Worm (Caenorhabditis elegans): ENCODE results near the gene glr-8.
A peak's percentile ranks its signal among the peaks of the same experiment; 100 is the strongest.

The glr-8 gene

DNA sequence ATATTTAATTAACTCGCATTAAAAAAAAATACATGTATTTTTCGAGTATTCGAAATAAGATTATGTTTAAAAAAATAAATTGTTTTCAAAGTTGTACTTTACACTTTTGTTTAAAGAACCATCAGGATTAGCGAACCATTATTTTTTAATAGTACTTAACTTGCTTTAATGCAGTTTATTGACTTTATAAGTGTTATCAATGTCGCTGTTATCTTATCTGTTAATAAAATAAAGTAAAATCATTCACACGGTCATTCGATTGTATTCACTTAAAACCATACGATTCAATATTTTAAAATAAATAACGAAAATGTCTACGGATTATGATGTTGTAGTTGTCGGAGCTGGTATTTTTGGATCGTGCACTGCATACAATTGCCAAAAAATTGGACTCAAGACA is 29.2 kb upstream of the glr-8 start, which contains the start of gene C15B12.1 (continued):
- TF ChIP-seq F10E7.11 (tag; optimal IDR thresholded peaks at IDR 0.05) (no peak), ztf-6 (GFP tag; IDR thresholded peaks at IDR 0.05) (no peak), lsy-27 (tag; optimal IDR thresholded peaks at IDR 0.05; ENCODE audit: borderline replicate concordance, insufficient read depth) (no peak)

DNA sequence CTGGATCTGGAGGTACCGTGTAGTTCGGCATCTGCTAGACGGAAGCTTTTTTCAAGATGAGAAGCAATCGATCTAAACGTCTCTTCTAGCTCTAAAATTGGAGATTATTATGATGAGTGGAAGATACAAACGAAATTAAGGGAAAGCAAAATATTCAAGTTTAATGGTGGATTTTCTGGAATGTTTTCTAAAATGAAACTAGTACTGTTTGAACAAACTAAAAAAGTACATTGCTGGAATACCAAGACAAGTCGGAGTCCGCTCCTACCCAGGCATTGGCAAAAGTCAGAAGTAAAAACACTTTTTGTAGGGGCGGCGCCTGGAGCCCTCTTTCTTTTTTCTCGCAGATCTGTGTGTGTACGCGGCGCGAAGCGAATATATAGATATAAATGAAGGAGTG is 21.0 kb upstream of the glr-8 start, which contains the start of gene gar-1:
Gene gar-1, minus strand, starts transcription at position 101 of the 400 bp plus-strand sequence.
- no peak for TF ChIP-seq nfyb-1 (GFP tag; IDR thresholded peaks at IDR 0.05)
- TF ChIP-seq Y56A3A.18 (GFP tag; IDR thresholded peaks at IDR 0.05), result no peak
- TF ChIP-seq attf-6 (GFP tag; IDR thresholded peaks at IDR 0.05), result no peak
- TF ChIP-seq unc-130 (GFP tag; optimal IDR thresholded peaks at IDR 0.05), result no peak

DNA sequence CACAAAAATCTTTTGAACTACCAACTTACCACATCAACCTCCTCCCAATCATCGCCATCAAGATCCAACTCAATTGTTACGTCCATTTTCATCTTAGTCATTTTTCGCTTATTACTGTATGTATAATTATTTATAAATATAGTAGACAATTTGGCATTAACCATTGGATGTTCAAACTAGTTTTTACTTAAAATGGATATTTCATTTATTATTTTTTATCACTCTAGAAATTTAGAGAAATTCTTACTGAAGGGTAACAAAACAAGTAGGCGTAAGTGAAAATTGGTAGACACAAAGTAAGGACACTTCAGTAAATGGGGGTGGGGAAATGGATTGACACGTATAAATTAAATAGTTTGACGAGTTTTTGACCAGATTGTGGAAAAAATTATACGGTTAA is 6.0 kb upstream of the glr-8 start, which contains the start of gene actl-1:
Gene actl-1, minus strand, starts transcription at position 101 of the 400 bp plus-strand sequence.
- no peak for TF ChIP-seq nfya-2 (GFP tag; IDR thresholded peaks at IDR 0.05)
- no peak for TF ChIP-seq egrh-3 (GFP tag; IDR thresholded peaks at IDR 0.05)
- no peak for TF ChIP-seq zfh-2 (GFP tag; conservative IDR thresholded peaks at IDR 0.05)
- no peak for TF ChIP-seq T07F8.4 (tag; optimal IDR thresholded peaks at IDR 0.05)
- TF ChIP-seq tbx-9 (tag; optimal IDR thresholded peaks at IDR 0.05; ENCODE audit: borderline replicate concordance), result no peak
- no peak for TF ChIP-seq nfya-1 (tag; optimal IDR thresholded peaks at IDR 0.05; ENCODE audit: borderline replicate concordance, insufficient read depth)
- no peak for TF ChIP-seq snpc-1.3 (tag; optimal IDR thresholded peaks at IDR 0.05; ENCODE audit: insufficient read depth)
- TF ChIP-seq bed-2 (GFP tag; IDR thresholded peaks at IDR 0.05), result no peak
- TF ChIP-seq mes-4 (tag; optimal IDR thresholded peaks at IDR 0.05), result no peak
- no peak for TF ChIP-seq egl-44 (GFP tag; IDR thresholded peaks at IDR 0.05)
- TF ChIP-seq ztf-22 (GFP tag; optimal IDR thresholded peaks at IDR 0.05), result no peak
- TF ChIP-seq aptf-3 (GFP tag; IDR thresholded peaks at IDR 0.05), result no peak
- TF ChIP-seq lin-54 (GFP tag; optimal IDR thresholded peaks at IDR 0.05), result no peak
- no peak for TF ChIP-seq egl-18 (GFP tag; IDR thresholded peaks at IDR 0.05)

DNA sequence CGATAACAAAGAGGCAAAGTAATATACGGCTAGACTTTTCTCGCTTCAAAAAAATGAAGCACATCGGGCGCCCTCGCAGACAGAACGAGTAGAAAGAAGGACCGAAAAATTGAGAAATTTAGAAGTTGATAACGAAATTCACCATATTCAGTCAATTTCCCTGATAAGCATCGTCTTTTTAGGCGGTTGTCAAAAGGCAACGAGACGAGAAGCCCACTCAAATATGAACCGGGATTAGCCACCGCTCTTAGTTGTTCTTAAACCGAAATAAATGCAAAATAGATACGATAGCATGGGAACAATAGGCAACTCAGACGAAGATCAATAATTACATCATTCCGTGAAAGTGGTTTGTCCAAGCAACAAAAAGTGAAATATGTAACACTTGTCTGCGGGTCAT is 2.6 kb upstream of the glr-8 start:
- no peak for TF ChIP-seq madf-10 (tag; optimal IDR thresholded peaks at IDR 0.05)
- TF ChIP-seq Y95B8A.8 (GFP tag; IDR thresholded peaks at IDR 0.05), result no peak
- no peak for TF ChIP-seq hlh-26 (GFP tag; conservative IDR thresholded peaks at IDR 0.05)
- TF ChIP-seq nhr-80 (tag; optimal IDR thresholded peaks at IDR 0.05), result peak; percentile 56

DNA sequence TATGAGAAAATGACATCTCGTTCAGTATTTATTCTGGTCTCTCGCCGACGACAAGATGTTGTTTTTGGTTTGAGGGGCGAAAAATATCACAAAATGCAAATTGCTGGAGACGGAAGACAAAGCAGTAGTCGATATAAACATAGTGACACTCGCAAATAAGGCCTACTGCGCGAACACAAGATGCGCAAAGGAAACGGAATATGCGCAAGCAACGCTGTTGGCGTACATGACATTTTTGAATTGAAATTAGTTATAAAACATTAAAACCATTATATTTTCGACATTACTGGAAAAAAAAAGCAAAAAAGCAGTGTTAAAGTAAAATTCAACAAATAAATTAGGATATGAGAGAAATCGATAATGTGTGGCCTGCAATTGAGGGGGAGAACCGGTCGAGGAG is 772 bp upstream of the glr-8 start, which contains the start of gene cdf-1:
Gene cdf-1, minus strand, starts transcription at position 136 of the 400 bp plus-strand sequence.
- TF ChIP-seq nhr-27 (tag; optimal IDR thresholded peaks at IDR 0.05) (no peak), zim-3 (tag; optimal IDR thresholded peaks at IDR 0.05) (no peak), ztf-18 (tag; optimal IDR thresholded peaks at IDR 0.05) (peak; percentile 80), Y67H2A.10 (GFP tag; conservative IDR thresholded peaks at IDR 0.05) (no peak), sptf-2 (GFP tag; optimal IDR thresholded peaks at IDR 0.05) (no peak), zfh-2 (GFP tag; conservative IDR thresholded peaks at IDR 0.05) (no peak), ztf-28 (GFP tag; IDR thresholded peaks at IDR 0.05) (no peak)

DNA sequence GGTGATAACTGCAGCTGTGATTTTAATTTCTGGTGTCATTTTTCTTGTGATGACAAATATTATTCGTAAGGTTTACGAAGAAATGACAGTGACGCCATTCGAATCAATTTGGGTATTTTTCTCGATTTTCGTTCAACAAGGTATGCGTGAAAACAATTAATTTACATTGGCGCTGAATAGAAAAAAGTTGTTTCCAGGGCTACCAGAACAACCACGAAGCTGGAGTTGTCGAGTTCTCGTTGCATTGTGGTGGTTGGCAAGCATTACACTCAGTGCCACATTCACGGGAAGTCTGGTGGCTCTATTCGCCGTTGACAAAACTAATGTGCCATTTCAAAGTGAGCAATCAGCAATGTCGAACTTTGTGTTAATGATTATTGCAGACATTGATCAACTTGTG is 2.0 kb downstream of the glr-8 start:
- TF ChIP-seq madf-10 (tag; optimal IDR thresholded peaks at IDR 0.05) (no peak), attf-3 (GFP tag; conservative IDR thresholded peaks at IDR 0.05) (no peak), ztf-6 (GFP tag; IDR thresholded peaks at IDR 0.05) (no peak), madf-6 (GFP tag; IDR thresholded peaks at IDR 0.05) (no peak)
